Fruit fly (Drosophila melanogaster) whole organism, pupa: Measurements from ENCODE around the gene Rab27.

Experiments
- CG10348 ChIP-seq: fragments of 200-800 bp; sonication (Bioruptor generic); IDR thresholded peaks from 2 replicates; pipeline ENCODE4 v1.3.6; 2022; ENCODE audit warnings: missing biosample characterization, missing genetic modification characterization
- CG12605 ChIP-seq: fragments of 200-800 bp; sonication (Bioruptor generic); IDR thresholded peaks from 2 replicates; pipeline ENCODE4 v1.3.6; 2022; ENCODE audit warnings: missing biosample characterization, missing genetic modification characterization
- CG13204 ChIP-seq: fragments of 200-800 bp; sonication (Bioruptor generic); optimal IDR thresholded peaks from 2 replicates; lab custom pipeline; 2018; ENCODE audit warnings: missing biosample characterization, mild to moderate bottlenecking, missing genetic modification characterization, moderate library complexity
- CG14655 ChIP-seq: fragments of 200-800 bp; sonication (Bioruptor generic); optimal IDR thresholded peaks from 3 replicates; lab custom pipeline; 2017; ENCODE audit warnings: mild to moderate bottlenecking, missing biosample characterization, missing genetic modification reagents, missing genetic modification characterization
- CG15710 ChIP-seq: fragments of 200-800 bp; sonication (Bioruptor generic); optimal IDR thresholded peaks from 2 replicates; lab custom pipeline; 2018; ENCODE audit warnings: missing biosample characterization, mild to moderate bottlenecking, missing genetic modification characterization, moderate library complexity
- CG17806 ChIP-seq: fragments of 200-800 bp; sonication (Bioruptor generic); optimal IDR thresholded peaks from 2 replicates; lab custom pipeline; 2018; ENCODE audit warnings: missing biosample characterization, mild to moderate bottlenecking, missing genetic modification characterization, moderate library complexity
- CG32121 ChIP-seq: fragments of 200-800 bp; sonication (Bioruptor generic); IDR thresholded peaks from 2 replicates; pipeline ENCODE4 v1.3.6; 2022; ENCODE audit warnings: missing biosample characterization, missing genetic modification characterization
- CG34367 ChIP-seq: fragments of 200-800 bp; sonication (Bioruptor generic); optimal IDR thresholded peaks from 2 replicates; lab custom pipeline; 2018; ENCODE audit warnings: missing biosample characterization, mild to moderate bottlenecking, missing genetic modification characterization
- CG4496 ChIP-seq: fragments of 200-800 bp; sonication (Bioruptor generic); IDR thresholded peaks from 3 replicates; pipeline ENCODE4 v1.3.6; 2022; ENCODE audit warnings: missing biosample characterization, missing genetic modification characterization
- CG8159 ChIP-seq: fragments of 200-800 bp; sonication (Bioruptor generic); optimal IDR thresholded peaks from 3 replicates; lab custom pipeline; 2018; ENCODE audit warnings: missing biosample characterization, mild to moderate bottlenecking, missing genetic modification characterization, moderate library complexity
- CG8301 ChIP-seq: fragments of 200-800 bp; sonication (Bioruptor generic); optimal IDR thresholded peaks from 2 replicates; lab custom pipeline; 2018; ENCODE audit warnings: missing biosample characterization, mild to moderate bottlenecking, missing genetic modification characterization
- CG9948 ChIP-seq: fragments of 200-800 bp; sonication (Bioruptor generic); optimal IDR thresholded peaks from 2 replicates; lab custom pipeline; 2018; ENCODE audit warnings: missing biosample characterization, mild to moderate bottlenecking, missing genetic modification characterization, moderate library complexity
- D1 ChIP-seq: fragments of 200-800 bp; sonication (Bioruptor generic); optimal IDR thresholded peaks from 2 replicates; lab custom pipeline; 2018; ENCODE audit warnings: missing biosample characterization, mild to moderate bottlenecking, missing genetic modification characterization, moderate library complexity
- EcR ChIP-seq: fragments of 200-800 bp; sonication (Bioruptor generic); optimal IDR thresholded peaks from 3 replicates; lab custom pipeline; 2019; ENCODE audit warnings: missing biosample characterization, missing genetic modification characterization, mild to moderate bottlenecking, moderate library complexity, missing genetic modification reagents
- Ets98B ChIP-seq: fragments of 200-800 bp; sonication (Bioruptor generic); IDR thresholded peaks from 2 replicates; pipeline ENCODE4 v1.3.6; 2022; ENCODE audit warnings: missing biosample characterization, missing genetic modification characterization
- Pif1A ChIP-seq: fragments of 200-800 bp; sonication (Bioruptor generic); optimal IDR thresholded peaks from 3 replicates; lab custom pipeline; 2016; ENCODE audit warnings: missing biosample characterization, missing genetic modification characterization
- Pif1B ChIP-seq: fragments of 200-800 bp; sonication (Bioruptor generic); optimal IDR thresholded peaks from 3 replicates; lab custom pipeline; 2016; ENCODE audit warnings: missing biosample characterization, missing genetic modification characterization
- Snoo ChIP-seq: fragments of 200-800 bp; sonication (Bioruptor generic); optimal IDR thresholded peaks from 3 replicates; lab custom pipeline; 2017; ENCODE audit warnings: missing biosample characterization, mild to moderate bottlenecking, missing genetic modification characterization, inconsistent platforms
- fd96Ca ChIP-seq: fragments of 200-800 bp; sonication (Bioruptor generic); IDR thresholded peaks from 3 replicates; pipeline ENCODE4 v1.3.6; 2022; ENCODE audit warnings: missing biosample characterization, missing genetic modification characterization
- gl ChIP-seq: fragments of 200-800 bp; sonication (Bioruptor generic); optimal IDR thresholded peaks from 2 replicates; lab custom pipeline; 2018; ENCODE audit warnings: missing biosample characterization, mild to moderate bottlenecking, missing genetic modification characterization
- rn ChIP-seq: fragments of 200-800 bp; sonication (Bioruptor generic); IDR thresholded peaks from 2 replicates; pipeline ENCODE4 v1.3.6; 2022; ENCODE audit warnings: missing biosample characterization, missing genetic modification characterization

Rab27 gene

dm6 chrX:1476848-1477247 is at the start of gene Rab27, which contains the start of gene mei-38:
Rab27 (minus strand) TSS chrX:1476974.
mei-38 (plus strand) TSS chrX:1477063.
- TF ChIP-seq Pif1A (GFP tag; lab: Kevin White, UChicago) (no peak), CG4496 (GFP tag; lab: Robert Waterston, UW) (0 out of 3 replicates have a peak, but pooled peaks have one; percentile 37), Ets98B (peak; percentile 21)

dm6 chrX:1523277-1523676 is 46.5 kb upstream of the Rab27 start:
- peak; percentile 83 for TF ChIP-seq EcR

- TF ChIP-seq Pif1B (GFP tag; lab: Kevin White, UChicago), result no peak
- TF ChIP-seq D1 (tag; lab: Kevin White, UChicago), result no peak
- TF ChIP-seq CG8159 (tag; lab: Kevin White, UChicago), result no peak
- 0 out of 3 replicates have a peak, but pooled peaks have one; percentile 20 for TF ChIP-seq fd96Ca (GFP tag; lab: Robert Waterston, UW)
- TF ChIP-seq CG12605 (GFP tag; lab: Robert Waterston, UW), result no peak
- no peak for TF ChIP-seq EcR
- TF ChIP-seq CG10348 (GFP tag; lab: Robert Waterston, UW), result no peak
- TF ChIP-seq CG15710 (tag; lab: Kevin White, UChicago), result no peak
- TF ChIP-seq CG4496 (GFP tag; lab: Robert Waterston, UW), result no peak
- peak; percentile 36 for TF ChIP-seq Ets98B
- TF ChIP-seq CG14655, result no peak
- TF ChIP-seq rn (GFP tag; lab: Robert Waterston, UW), result no peak
- TF ChIP-seq CG32121 (GFP tag; lab: Robert Waterston, UW), result 0 out of 2 replicates have a peak, but pooled peaks have one; percentile 20
- TF ChIP-seq CG17806 (tag; lab: Kevin White, UChicago), result no peak
Observed at dm6 chrX:1517618-1518017, 40.8 kb upstream of the Rab27 start.

- TF ChIP-seq CG13204 (no peak), CG10348 (GFP tag; lab: Robert Waterston, UW) (no peak), CG9948 (tag; lab: Kevin White, UChicago) (no peak), EcR (no peak), CG17806 (tag; lab: Kevin White, UChicago) (no peak), CG32121 (GFP tag; lab: Robert Waterston, UW) (no peak), CG4496 (GFP tag; lab: Robert Waterston, UW) (no peak), Ets98B (no peak)
Observed at dm6 chrX:1513865-1514264, 37.1 kb upstream of the Rab27 start.

dm6 chrX:1512753-1513226 is 36.0 kb upstream of the Rab27 start, which contains the start of gene CG14795:
CG14795 (minus strand) TSS chrX:1512803.
- TF ChIP-seq Ets98B (0 out of 2 replicates have a peak, but pooled peaks have one; percentile 9), rn (GFP tag; lab: Robert Waterston, UW) (no peak)

DNA sequence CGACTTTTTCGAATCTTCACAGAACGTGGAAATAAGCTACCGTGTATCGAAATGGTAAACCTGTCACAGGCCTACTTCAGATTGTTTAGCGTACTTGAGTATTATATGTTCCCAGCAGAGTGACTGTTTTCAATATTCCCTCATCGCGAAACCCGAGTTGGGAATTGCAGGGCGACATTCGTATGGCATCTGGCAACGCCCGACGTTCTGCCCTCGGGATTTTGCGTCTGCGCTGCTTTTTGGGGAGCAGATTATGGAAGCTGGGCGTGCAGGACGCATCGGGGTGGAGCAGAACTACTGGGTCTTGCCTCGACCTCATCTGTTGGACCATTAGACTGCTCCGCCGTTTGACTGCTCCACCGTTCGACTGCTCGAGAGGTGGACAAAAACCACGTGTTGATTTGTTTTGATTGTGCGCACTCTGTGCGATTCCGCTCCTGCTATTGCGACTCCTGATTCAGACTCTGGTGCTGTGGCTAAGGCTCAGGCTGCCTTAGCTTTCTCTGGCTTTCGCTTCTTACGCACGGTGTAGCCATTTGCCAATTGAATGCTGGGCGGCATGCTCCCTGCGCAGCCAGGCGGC is 31.6 kb upstream of the Rab27 start:
- TF ChIP-seq CG8301 (tag; lab: Kevin White, UChicago) (no peak), CG12605 (GFP tag; lab: Robert Waterston, UW) (peak; percentile 67; the same call in 1 of the 2 replicates), CG17806 (tag; lab: Kevin White, UChicago) (no peak)

dm6 chrX:1507751-1508150 is 31.0 kb upstream of the Rab27 start, which contains the start of gene Nmdar2:
Nmdar2 (minus strand) TSS chrX:1507809.
- no peak for TF ChIP-seq CG12605 (GFP tag; lab: Robert Waterston, UW)
- no peak for TF ChIP-seq Ets98B
- TF ChIP-seq CG34367 (tag; lab: Kevin White, UChicago), result no peak
- no peak for TF ChIP-seq CG8301 (tag; lab: Kevin White, UChicago)
- no peak for TF ChIP-seq Pif1B (GFP tag; lab: Kevin White, UChicago)
- no peak for TF ChIP-seq CG10348 (GFP tag; lab: Robert Waterston, UW)
- no peak for TF ChIP-seq CG32121 (GFP tag; lab: Robert Waterston, UW)
- TF ChIP-seq gl (tag; lab: Kevin White, UChicago), result no peak
- TF ChIP-seq CG14655, result no peak
- TF ChIP-seq D1 (tag; lab: Kevin White, UChicago), result no peak
- TF ChIP-seq CG17806 (tag; lab: Kevin White, UChicago), result no peak
- no peak for TF ChIP-seq fd96Ca (GFP tag; lab: Robert Waterston, UW)
- no peak for TF ChIP-seq CG8159 (tag; lab: Kevin White, UChicago)
- no peak for TF ChIP-seq CG13204
- TF ChIP-seq CG4496 (GFP tag; lab: Robert Waterston, UW), result no peak
- no peak for TF ChIP-seq CG9948 (tag; lab: Kevin White, UChicago)
- TF ChIP-seq Snoo (tag; lab: Kevin White, UChicago), result no peak
- TF ChIP-seq CG15710 (tag; lab: Kevin White, UChicago), result no peak
- TF ChIP-seq Pif1A (GFP tag; lab: Kevin White, UChicago), result no peak
